Worm (Caenorhabditis elegans): ENCODE data around the gene clec-85.

Gene clec-85

DNA sequence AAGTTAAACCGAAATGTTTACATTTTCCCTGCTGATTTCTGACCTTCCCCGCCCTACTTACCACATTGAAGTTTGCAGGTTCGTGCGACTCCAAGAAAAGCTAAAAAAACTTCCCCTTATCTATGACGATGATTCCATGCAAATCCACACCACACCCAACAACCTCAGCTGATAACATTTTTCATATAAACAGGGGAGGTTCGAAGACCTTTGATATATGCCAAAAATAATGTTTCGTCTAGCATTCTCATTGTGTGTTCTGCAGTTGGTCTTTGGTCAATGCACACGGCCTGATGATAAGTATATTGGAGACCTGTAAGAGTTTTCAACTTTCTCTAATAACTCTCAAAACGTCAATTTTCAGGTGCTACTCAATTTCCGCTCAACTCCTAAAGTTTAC is 3.5 kb downstream of the clec-85 start:
- TF ChIP-seq gmeb-2 (tag; optimal IDR thresholded peaks at IDR 0.05) (no peak), ceh-30 (tag; optimal IDR thresholded peaks at IDR 0.05) (no peak), pha-4 (tag; optimal IDR thresholded peaks at IDR 0.05) (no peak), ref-2 (tag; optimal IDR thresholded peaks at IDR 0.05) (no peak), elt-4 (tag; optimal IDR thresholded peaks at IDR 0.05) (no peak), ceh-9 (tag; optimal IDR thresholded peaks at IDR 0.05) (no peak), eyg-1 (tag; optimal IDR thresholded peaks at IDR 0.05) (no peak), madf-2 (tag; optimal IDR thresholded peaks at IDR 0.05) (no peak), C38D4.7 (GFP tag; optimal IDR thresholded peaks at IDR 0.05) (no peak), nhr-232 (tag; optimal IDR thresholded peaks at IDR 0.05) (no peak), hlh-30 (tag; optimal IDR thresholded peaks at IDR 0.05; ENCODE audit: insufficient read depth) (no peak), ceh-18 (tag; optimal IDR thresholded peaks at IDR 0.05) (no peak), dve-1 (tag; optimal IDR thresholded peaks at IDR 0.05) (no peak), ztf-16 (tag; optimal IDR thresholded peaks at IDR 0.05) (no peak), pqm-1 (tag; optimal IDR thresholded peaks at IDR 0.05) (no peak), ceh-6 (GFP tag; optimal IDR thresholded peaks at IDR 0.05) (no peak), fax-1 (tag; optimal IDR thresholded peaks at IDR 0.05) (no peak), fkh-10 (GFP tag; optimal IDR thresholded peaks at IDR 0.05) (no peak)

DNA sequence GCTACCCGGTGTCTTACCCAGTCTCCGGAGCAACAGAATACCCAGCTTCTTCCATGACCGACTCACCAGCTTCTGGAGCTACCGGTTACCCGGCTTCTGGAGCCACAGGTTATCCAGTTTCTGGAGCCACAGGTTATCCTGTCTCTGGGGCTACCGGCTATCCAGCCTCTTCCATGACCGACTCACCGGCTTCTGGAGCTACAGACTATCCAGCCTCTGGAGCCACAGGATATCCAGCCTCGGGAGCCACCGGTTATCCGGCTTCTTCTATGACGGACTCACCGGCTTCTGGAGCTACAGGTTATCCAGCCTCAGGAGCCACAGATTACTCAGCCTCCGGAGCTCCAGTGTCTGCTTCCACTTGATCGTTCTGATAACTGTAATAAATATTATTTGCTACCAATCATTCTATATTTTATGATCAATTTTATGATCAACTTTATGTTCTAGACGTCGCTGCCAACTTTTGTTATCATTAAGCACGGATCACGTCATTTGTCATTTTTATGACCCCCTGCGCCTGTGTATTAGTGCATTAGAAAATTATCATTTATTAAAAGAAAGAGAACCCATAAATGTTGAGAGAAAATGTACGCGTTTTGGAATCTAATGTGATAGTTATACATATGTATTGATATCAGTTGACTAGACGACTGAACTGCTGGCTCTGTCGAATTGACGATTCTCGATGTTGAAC is 4.5 kb downstream of the clec-85 start:
- TF ChIP-seq ceh-24 (tag; optimal IDR thresholded peaks at IDR 0.05) (no peak), hlh-8 (tag; optimal IDR thresholded peaks at IDR 0.05) (no peak), F13H6.1 (tag; optimal IDR thresholded peaks at IDR 0.05) (no peak), pat-9 (tag; optimal IDR thresholded peaks at IDR 0.05) (no peak), ztf-16 (tag; optimal IDR thresholded peaks at IDR 0.05) (no peak), pros-1 (tag; optimal IDR thresholded peaks at IDR 0.05) (no peak), pha-4 (tag; optimal IDR thresholded peaks at IDR 0.05) (no peak), C08G9.2 (tag; optimal IDR thresholded peaks at IDR 0.05) (no peak), nhr-11 (tag; optimal IDR thresholded peaks at IDR 0.05) (no peak), npax-4 (tag; optimal IDR thresholded peaks at IDR 0.05) (no peak)

DNA sequence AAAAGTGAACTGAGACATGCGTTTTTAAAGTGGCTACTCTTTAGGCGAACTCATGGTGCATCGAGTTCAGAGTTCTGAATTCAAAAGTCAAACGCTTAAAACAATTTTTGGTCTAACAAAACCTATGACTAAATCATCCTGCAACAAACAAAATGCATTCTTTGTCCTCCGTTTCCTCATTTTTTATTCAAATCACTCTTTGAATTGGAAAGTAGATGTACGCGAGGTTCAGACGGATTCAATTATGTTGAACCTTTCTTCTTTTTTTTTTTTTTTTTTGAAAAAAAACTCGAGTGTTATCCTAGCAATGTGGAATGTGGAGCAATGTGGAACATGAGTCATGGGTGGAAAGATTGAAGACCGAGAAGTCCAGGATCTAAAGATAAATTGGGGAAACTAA is 8.0 kb downstream of the clec-85 start:
- TF ChIP-seq ztf-16 (tag; optimal IDR thresholded peaks at IDR 0.05) (no peak), ref-2 (tag; optimal IDR thresholded peaks at IDR 0.05) (no peak)

DNA sequence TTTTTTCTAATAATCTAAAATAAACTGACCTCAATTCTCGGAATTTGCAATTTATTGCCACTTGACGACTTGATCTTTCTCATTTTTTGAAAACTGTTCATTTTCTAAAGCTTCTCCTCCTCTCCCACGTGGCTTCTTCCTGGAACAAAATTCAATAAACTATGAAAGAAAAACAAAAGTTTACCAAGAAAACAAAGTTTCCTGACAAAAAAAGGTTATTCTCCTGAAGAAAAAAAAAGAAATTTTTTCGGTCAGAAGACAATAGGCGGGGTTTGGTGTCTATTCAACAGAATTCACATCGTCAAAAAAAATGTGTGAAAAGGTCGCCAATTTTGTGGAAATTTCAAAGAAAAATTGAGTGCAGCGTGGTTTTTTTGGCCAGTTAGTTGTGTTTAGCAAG is 14.1 kb downstream of the clec-85 start, which contains the start of gene Y54G2A.16:
Y54G2A.16 (minus strand) TSS at position 101 of the 400 bp plus-strand sequence.
- TF ChIP-seq pqm-1 (tag; optimal IDR thresholded peaks at IDR 0.05) = no peak
- no peak for TF ChIP-seq K09A11.1 (tag; optimal IDR thresholded peaks at IDR 0.05; ENCODE audit: insufficient read depth)
- no peak for TF ChIP-seq pat-9 (tag; optimal IDR thresholded peaks at IDR 0.05)
- TF ChIP-seq mec-3 (tag; optimal IDR thresholded peaks at IDR 0.05; ENCODE audit: borderline replicate concordance) = no peak
- TF ChIP-seq ceh-30 (tag; optimal IDR thresholded peaks at IDR 0.05) = no peak
- no peak for TF ChIP-seq tbx-2 (tag; optimal IDR thresholded peaks at IDR 0.05)
- no peak for TF ChIP-seq ceh-9 (tag; optimal IDR thresholded peaks at IDR 0.05)
- TF ChIP-seq sox-4 (tag; optimal IDR thresholded peaks at IDR 0.05) = no peak

DNA sequence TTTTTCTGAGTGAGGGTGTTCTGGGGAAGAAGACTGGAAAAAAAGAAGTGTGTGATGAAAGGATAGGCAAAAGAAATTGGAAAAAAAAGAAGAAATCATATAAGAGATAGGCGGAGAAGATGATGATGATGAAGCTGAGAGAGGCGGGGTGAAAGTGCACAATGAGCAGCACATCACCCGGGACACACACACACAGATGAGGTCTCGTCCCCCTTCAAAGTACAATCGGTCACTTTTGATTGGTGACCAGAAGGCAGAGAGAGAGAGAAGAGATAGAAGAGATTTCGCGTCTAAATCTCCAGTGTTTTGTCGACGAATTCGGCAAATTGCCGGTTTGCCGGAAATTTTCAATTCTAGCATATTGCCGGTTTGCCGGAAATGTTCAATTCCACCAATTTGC is 34.6 kb downstream of the clec-85 start:
- TF ChIP-seq unc-55 (GFP tag; optimal IDR thresholded peaks at IDR 0.05) = peak; percentile 20
- no peak for TF ChIP-seq hlh-15 (tag; optimal IDR thresholded peaks at IDR 0.05)
- TF ChIP-seq nhr-11 (tag; optimal IDR thresholded peaks at IDR 0.05) = no peak

DNA sequence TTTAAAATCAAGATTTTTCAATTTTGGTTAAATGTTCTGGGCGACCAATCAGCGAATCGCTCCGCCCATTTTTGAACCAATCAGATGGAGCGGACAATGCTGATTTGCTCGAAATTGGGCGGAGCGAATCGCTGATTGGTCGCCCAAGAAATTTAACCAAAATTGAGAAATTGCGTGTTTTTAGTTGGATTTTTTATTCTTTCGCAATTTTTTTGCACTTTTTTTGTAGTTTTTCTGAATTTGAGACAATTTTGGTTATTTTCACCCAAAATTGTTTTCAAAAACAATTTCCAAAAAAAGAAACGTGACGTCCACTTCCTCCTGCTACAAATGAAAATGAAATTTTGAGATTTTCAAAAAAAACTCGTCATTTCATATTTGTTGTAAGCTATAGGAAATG is 36.0 kb downstream of the clec-85 start, which contains the start of gene dml-1:
dml-1 (plus strand) TSS at position 301 of the 400 bp plus-strand sequence.
- TF ChIP-seq lim-6 (tag; optimal IDR thresholded peaks at IDR 0.05) = no peak
- TF ChIP-seq nfya-1 (tag; optimal IDR thresholded peaks at IDR 0.05) = peak; percentile 64
